Worm (Caenorhabditis elegans) whole organism, L3 larva: ENCODE measurements around the gene K10D11.5.
A peak's percentile ranks its signal among the peaks of the same experiment; 100 is the strongest.

Source experiments
- ama-1 ChIP-seq: fragments of 150-350 bp; optimal IDR thresholded peaks from 2 replicates; lab custom pipeline; 2018
- ceh-16 ChIP-seq: sonication (generic microtip); optimal IDR thresholded peaks from 2 replicates; lab custom pipeline; 2017; ENCODE audit warnings: missing biosample characterization, missing genetic modification characterization
- egl-27 ChIP-seq: sonication (generic microtip); optimal IDR thresholded peaks from 4 replicates; lab custom pipeline; 2017; ENCODE audit warnings: missing biosample characterization, missing genetic modification reagents, missing genetic modification characterization
- elt-1 ChIP-seq: fragments of 150-350 bp; optimal IDR thresholded peaks from 2 replicates; lab custom pipeline; 2014; ENCODE audit warnings: missing biosample characterization, missing genetic modification characterization
- elt-2 ChIP-seq: sonication (generic microtip); optimal IDR thresholded peaks from 2 replicates; lab custom pipeline; 2016; ENCODE audit warnings: missing genetic modification reagents, mild to moderate bottlenecking, missing genetic modification characterization, missing compliant biosample characterization
- elt-3 ChIP-seq, 3 experiments: fragments of 150-350 bp in 1 of 3; sonication (generic microtip) in 2 of 3; optimal IDR thresholded peaks; 2 replicates in 2 of 3; 4 replicates in 1 of 3; lab custom pipeline; 2014 to 2017; ENCODE audit warnings: missing biosample characterization in 3 of 3, missing genetic modification characterization in 3 of 3
- eor-1 ChIP-seq, 2 experiments: fragments of 150-350 bp; optimal IDR thresholded peaks; 2 replicates each; lab custom pipeline; 2014 to 2018; ENCODE audit warnings: missing biosample characterization in 2 of 2, missing genetic modification characterization in 2 of 2
- fkh-10 ChIP-seq: sonication (generic microtip); optimal IDR thresholded peaks from 2 replicates; lab custom pipeline; 2017; ENCODE audit warnings: missing biosample characterization, missing genetic modification reagents, missing genetic modification characterization
- fkh-2 ChIP-seq: fragments of 150-350 bp; optimal IDR thresholded peaks from 2 replicates; lab custom pipeline; 2014; ENCODE audit warnings: missing biosample characterization, missing genetic modification reagents, missing genetic modification characterization
- hmg-11 ChIP-seq: sonication (generic microtip); optimal IDR thresholded peaks from 2 replicates; lab custom pipeline; 2016; ENCODE audit warnings: missing genetic modification characterization, missing compliant biosample characterization
- lin-15B ChIP-seq: fragments of 150-350 bp; optimal IDR thresholded peaks from 2 replicates; lab custom pipeline; 2014; ENCODE audit warnings: missing biosample characterization, missing genetic modification characterization
- lin-39 ChIP-seq: fragments of 150-350 bp; optimal IDR thresholded peaks from 2 replicates; lab custom pipeline; 2018; ENCODE audit warnings: missing biosample characterization, missing genetic modification reagents, missing genetic modification characterization
- lsy-12 ChIP-seq: sonication (generic microtip); optimal IDR thresholded peaks from 2 replicates; lab custom pipeline; 2016; ENCODE audit warnings: mild to moderate bottlenecking, missing genetic modification characterization, missing compliant biosample characterization
- mdl-1 ChIP-seq: fragments of 150-350 bp; optimal IDR thresholded peaks from 2 replicates; lab custom pipeline; 2014; ENCODE audit warnings: missing biosample characterization, missing genetic modification characterization
- nfya-1 ChIP-seq: sonication (generic microtip); optimal IDR thresholded peaks from 2 replicates; lab custom pipeline; 2017; ENCODE audit warnings: missing genetic modification characterization, mild to moderate bottlenecking, missing compliant biosample characterization, antibody characterized with exemption, moderate library complexity; ENCODE audit not compliant: insufficient read depth
- nhr-23 ChIP-seq: fragments of 150-350 bp; optimal IDR thresholded peaks from 2 replicates; lab custom pipeline; 2014; ENCODE audit warnings: missing biosample characterization, missing genetic modification reagents, missing genetic modification characterization
- nhr-237 ChIP-seq: fragments of 150-350 bp; optimal IDR thresholded peaks from 2 replicates; lab custom pipeline; 2014; ENCODE audit warnings: missing biosample characterization, missing genetic modification characterization
- nhr-25 ChIP-seq: sonication (generic microtip); optimal IDR thresholded peaks from 2 replicates; lab custom pipeline; 2017; ENCODE audit warnings: missing biosample characterization, missing genetic modification characterization
- nhr-28 ChIP-seq: fragments of 150-350 bp; optimal IDR thresholded peaks from 2 replicates; lab custom pipeline; 2014; ENCODE audit warnings: missing biosample characterization, missing genetic modification characterization
- nhr-43 ChIP-seq: sonication (generic microtip); optimal IDR thresholded peaks from 2 replicates; lab custom pipeline; 2016; ENCODE audit warnings: mild to moderate bottlenecking, missing genetic modification characterization, missing compliant biosample characterization; ENCODE audit not compliant: poor library complexity, severe bottlenecking
- nhr-67 ChIP-seq: fragments of 150-350 bp; optimal IDR thresholded peaks from 2 replicates; lab custom pipeline; 2014; ENCODE audit warnings: missing biosample characterization, missing genetic modification characterization
- pha-4 ChIP-seq: fragments of 150-350 bp; optimal IDR thresholded peaks from 2 replicates; lab custom pipeline; 2014; ENCODE audit warnings: missing biosample characterization, missing genetic modification reagents, missing genetic modification characterization
- pqm-1 ChIP-seq: fragments of 150-350 bp; optimal IDR thresholded peaks from 2 replicates; lab custom pipeline; 2017; ENCODE audit warnings: missing biosample characterization, missing genetic modification characterization, inconsistent platforms
- skn-1 ChIP-seq: fragments of 150-350 bp; optimal IDR thresholded peaks from 2 replicates; lab custom pipeline; 2014; ENCODE audit warnings: missing biosample characterization, missing genetic modification characterization
- tbx-2 ChIP-seq: sonication (generic microtip); optimal IDR thresholded peaks from 2 replicates; lab custom pipeline; 2016; ENCODE audit warnings: mild to moderate bottlenecking, missing genetic modification characterization, missing compliant biosample characterization
- unc-39 ChIP-seq: sonication (generic microtip); optimal IDR thresholded peaks from 4 replicates; lab custom pipeline; 2017; ENCODE audit warnings: missing biosample characterization, missing genetic modification characterization
- zag-1 ChIP-seq: fragments of 150-350 bp; optimal IDR thresholded peaks from 2 replicates; lab custom pipeline; 2014; ENCODE audit warnings: missing biosample characterization, missing genetic modification characterization

K10D11.5 gene

DNA sequence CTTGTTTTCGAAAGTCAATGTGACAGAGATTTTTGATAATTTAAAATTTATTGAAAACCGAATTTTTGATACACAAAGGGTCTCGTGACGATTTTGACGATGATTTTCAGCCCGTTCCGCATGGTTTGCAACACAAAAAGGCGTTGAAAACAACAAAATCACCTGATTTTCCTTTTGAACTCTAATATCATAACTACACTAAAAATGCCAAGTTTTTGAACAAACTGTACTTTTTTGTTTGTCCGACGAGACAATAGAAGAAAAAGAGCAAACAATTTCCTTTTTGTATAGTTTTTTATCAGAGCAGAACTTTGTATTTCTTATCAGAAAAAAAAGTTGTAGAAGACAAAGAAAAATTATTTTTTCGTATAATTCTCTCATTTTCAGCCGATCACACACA lies 40.5 kb upstream of the K10D11.5 start:
- no peak for TF ChIP-seq skn-1
- TF ChIP-seq elt-1 (tag; lab: Kevin White, UChicago) = no peak
- no peak for TF ChIP-seq eor-1 (tag; optimal IDR thresholded peaks at IDR 0.05; lab: Kevin White, UChicago)
- no peak for TF ChIP-seq zag-1
- no peak for TF ChIP-seq elt-3 (tag; optimal IDR thresholded peaks at IDR 0.05; lab: Kevin White, UChicago)
- no peak for TF ChIP-seq ceh-16 (tag; lab: Kevin White, UChicago)
- no peak for TF ChIP-seq lin-15B (tag; lab: Kevin White, UChicago)
- peak; percentile 59 for TF ChIP-seq elt-2
- peak; percentile 64 for TF ChIP-seq pha-4 (tag; lab: Kevin White, UChicago)
- no peak for TF ChIP-seq tbx-2 (tag; lab: Kevin White, UChicago)
- no peak for TF ChIP-seq nhr-67 (tag; lab: Kevin White, UChicago)
- no peak for TF ChIP-seq egl-27 (tag; lab: Kevin White, UChicago)
- TF ChIP-seq pqm-1 = peak; percentile 43
- TF ChIP-seq mdl-1 (tag; lab: Kevin White, UChicago) = no peak
- no peak for TF ChIP-seq lsy-12
- no peak for TF ChIP-seq nhr-237
- no peak for TF ChIP-seq nhr-28
- TF ChIP-seq ama-1 (lab: Kevin White, UChicago) = no peak

- TF ChIP-seq pha-4 (tag; lab: Kevin White, UChicago) (peak; percentile 15), fkh-2 (tag; lab: Kevin White, UChicago) (no peak), nfya-1 (tag; lab: Kevin White, UChicago) (peak; percentile 18), egl-27 (tag; lab: Kevin White, UChicago) (no peak), fkh-10 (GFP tag; lab: Kevin White, UChicago) (no peak), nhr-25 (tag; lab: Kevin White, UChicago) (peak; percentile 54)
These were observed 39.0 kb upstream of the K10D11.5 start for ce11 chrIV:13030467-13031299.

- no peak for TF ChIP-seq pha-4 (tag; lab: Kevin White, UChicago)
- TF ChIP-seq elt-3 (tag; optimal IDR thresholded peaks at IDR 0.05; lab: Kevin White, UChicago) = peak in 1 of 3 experiments; percentile 51
- peak; percentile 10 for TF ChIP-seq lin-15B (tag; lab: Kevin White, UChicago)
- TF ChIP-seq hmg-11 (tag; lab: Kevin White, UChicago) = peak; percentile 47
- peak; percentile 4 for TF ChIP-seq nhr-23 (tag; lab: Kevin White, UChicago)
- no peak for TF ChIP-seq nhr-43 (tag; lab: Kevin White, UChicago)
- peak; percentile 32 for TF ChIP-seq nfya-1 (tag; lab: Kevin White, UChicago)
- peak; percentile 5 for TF ChIP-seq lsy-12
- TF ChIP-seq nhr-25 (tag; lab: Kevin White, UChicago) = peak; percentile 30
- no peak for TF ChIP-seq unc-39 (tag; lab: Kevin White, UChicago)
- peak; percentile 34 for TF ChIP-seq lin-39 (tag; lab: Kevin White, UChicago)
These were observed 38.2 kb upstream of the K10D11.5 start for ce11 chrIV:13029674-13030466.

DNA sequence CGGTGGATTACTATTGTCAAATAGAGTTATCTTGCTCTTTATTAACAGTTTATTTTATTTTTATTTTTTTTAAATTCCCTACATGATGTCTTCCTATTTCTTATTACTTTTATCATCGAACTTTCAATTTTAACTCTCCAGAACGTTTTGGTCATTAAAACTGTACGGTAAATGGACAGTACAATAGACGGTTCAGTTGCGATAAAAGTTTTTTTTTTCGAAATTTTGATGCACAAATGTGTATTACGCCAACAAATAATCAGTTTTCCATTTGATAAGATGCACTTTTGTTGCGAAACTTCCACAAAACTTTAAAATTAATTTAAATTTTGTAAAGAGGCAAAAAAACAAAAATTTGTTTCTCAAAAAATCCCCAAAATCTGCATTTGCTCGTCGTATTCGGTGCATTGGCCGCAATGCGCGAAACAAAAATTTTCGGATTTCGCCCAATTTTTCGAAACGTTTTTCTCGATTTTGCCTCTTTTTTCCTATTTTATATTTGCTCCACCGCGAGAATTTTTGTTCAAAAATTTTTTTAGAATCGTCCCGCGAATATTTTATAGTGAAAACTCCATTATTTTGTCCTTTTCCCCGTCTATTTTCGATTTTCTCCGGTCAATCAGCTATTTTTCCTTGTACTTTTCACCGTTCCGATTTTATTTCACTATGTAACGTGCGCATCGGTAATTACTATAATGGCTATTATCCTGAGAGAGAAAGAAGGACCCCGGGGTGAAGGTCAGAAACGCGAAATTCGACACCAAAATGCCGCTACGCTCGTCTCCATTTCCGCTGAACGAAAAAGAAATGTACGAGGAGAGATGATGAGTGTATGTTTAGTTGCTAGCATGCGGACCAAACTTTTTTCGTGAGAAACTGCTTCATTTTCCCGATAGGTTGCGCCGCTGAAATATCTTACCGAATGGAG lies 37.4 kb upstream of the K10D11.5 start:
- TF ChIP-seq elt-2 = peak; percentile 53
- peak; percentile 22 for TF ChIP-seq pha-4 (tag; lab: Kevin White, UChicago)
- TF ChIP-seq nfya-1 (tag; lab: Kevin White, UChicago) = no peak
